Fruit fly (Drosophila melanogaster) S2 (cell line): Measurements from ENCODE around the gene CG42449.

Source experiments
- CG8478 ChIP-seq: fragments of >200 bp; optimal IDR thresholded peaks from 2 replicates; lab custom pipeline; 2018
- CTCF ChIP-seq, 2 experiments: fragments of >200 bp; optimal IDR thresholded peaks; 2 replicates each; lab custom pipeline; 2018

DNA sequence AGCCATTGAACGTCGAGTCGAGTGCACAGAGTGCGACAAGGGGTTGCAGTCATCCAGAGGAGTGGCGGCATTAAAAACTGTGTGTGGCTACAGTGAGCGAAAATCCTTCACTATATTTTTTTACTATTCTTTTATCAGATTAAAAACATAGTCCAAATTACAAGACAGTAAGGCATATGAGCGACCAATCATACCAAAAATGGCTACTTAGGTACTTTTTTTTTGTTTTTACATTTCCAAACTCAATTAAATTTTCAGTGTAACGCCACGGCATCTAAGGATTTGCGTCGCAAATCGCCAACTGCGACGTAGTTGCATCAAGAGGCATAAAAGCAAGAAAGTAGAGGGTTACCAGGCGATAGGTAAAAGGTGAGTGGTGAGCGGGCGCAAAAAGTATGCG lies 44.0 kb upstream of the CG42449 start:
- no peak for TF ChIP-seq CTCF (optimal IDR thresholded peaks at IDR 0.05; lab: Kevin White, UChicago)
- TF ChIP-seq CG8478 (lab: Kevin White, UChicago), result no peak
